Worm (Caenorhabditis elegans) whole organism, L1 larva: ENCODE results near the gene vhp-1.
A peak's percentile ranks its signal among the peaks of the same experiment; 100 is the strongest.

Experiments
- C16A3.4 ChIP-seq: fragments of 150-350 bp; optimal IDR thresholded peaks from 2 replicates; lab custom pipeline; 2014; ENCODE audit warnings: missing biosample characterization, missing genetic modification characterization
- C34B4.2 ChIP-seq: sonication (generic microtip); optimal IDR thresholded peaks from 2 replicates; lab custom pipeline; 2017; ENCODE audit warnings: mild to moderate bottlenecking, missing genetic modification characterization, missing compliant biosample characterization
- ceh-63 ChIP-seq: fragments of 200-800 bp; sonication (Bioruptor generic); optimal IDR thresholded peaks from 2 replicates; lab custom pipeline; 2018; ENCODE audit warnings: mild to moderate bottlenecking, missing genetic modification characterization, missing compliant biosample characterization
- ceh-8 ChIP-seq: fragments of 200-800 bp; sonication (Bioruptor generic); optimal IDR thresholded peaks from 2 replicates; lab custom pipeline; 2018; ENCODE audit warnings: mild to moderate bottlenecking, missing genetic modification characterization, moderate library complexity, missing compliant biosample characterization
- ceh-82 ChIP-seq, 3 experiments: fragments of 150-350 bp in 1 of 3; sonication (generic microtip) in 2 of 3; optimal IDR thresholded peaks; 2 replicates each; lab custom pipeline; 2014 to 2017; ENCODE audit warnings: missing biosample characterization in 3 of 3, missing genetic modification characterization in 3 of 3
- ceh-88 ChIP-seq: fragments of 200-800 bp; sonication (Bioruptor generic); IDR thresholded peaks from 2 replicates; pipeline ENCODE4 v1.3.6; 2022; ENCODE audit warnings: missing genetic modification characterization, missing compliant biosample characterization
- dpl-1 ChIP-seq, 3 experiments: fragments of 150-350 bp in 2 of 3; sonication (generic microtip) in 1 of 3; optimal IDR thresholded peaks; 2 replicates each; lab custom pipeline; 2014 to 2017; ENCODE audit warnings: missing biosample characterization in 3 of 3, missing genetic modification characterization in 3 of 3, missing genetic modification reagents in 3 of 3
- efl-1 ChIP-seq, 4 experiments: fragments of 150-350 bp; optimal IDR thresholded peaks in 3 of 4; peaks in 1 of 4; 1 replicate in 1 of 4; 2 replicates in 3 of 4; lab custom pipeline; 2014; ENCODE audit warnings: missing biosample characterization in 2 of 4, missing genetic modification characterization in 2 of 4, missing genetic modification reagents in 2 of 4
- egl-13 ChIP-seq: sonication (generic microtip); optimal IDR thresholded peaks from 2 replicates; lab custom pipeline; 2016; ENCODE audit warnings: missing genotype, missing genetic modification reagents, missing genetic modification characterization, missing compliant biosample characterization
- egl-27 ChIP-seq, 2 experiments: fragments of 150-350 bp in 1 of 2; sonication (generic microtip); optimal IDR thresholded peaks; 3 replicates each; lab custom pipeline; 2017 to 2018; ENCODE audit warnings: missing biosample characterization in 2 of 2, missing genetic modification characterization in 2 of 2, missing genetic modification reagents in 2 of 2
- elt-2 ChIP-seq: sonication (generic microtip); optimal IDR thresholded peaks from 2 replicates; lab custom pipeline; 2016; ENCODE audit warnings: missing genetic modification characterization, mild to moderate bottlenecking, inconsistent platforms, missing compliant biosample characterization, missing genetic modification reagents
- elt-3 ChIP-seq, 6 experiments: fragments of 150-350 bp in 1 of 6; sonication (generic microtip); optimal IDR thresholded peaks; 2 replicates each; lab custom pipeline; 2017 to 2018; ENCODE audit warnings: missing biosample characterization in 6 of 6, missing genetic modification characterization in 6 of 6, inconsistent platforms in 1 of 6
- fkh-8 ChIP-seq: sonication (generic microtip); optimal IDR thresholded peaks from 2 replicates; lab custom pipeline; 2016; ENCODE audit warnings: mild to moderate bottlenecking, missing genetic modification characterization, missing compliant biosample characterization
- fos-1 ChIP-seq: fragments of 150-350 bp; optimal IDR thresholded peaks from 2 replicates; lab custom pipeline; 2014; ENCODE audit warnings: missing biosample characterization, missing genetic modification characterization
- hlh-17 ChIP-seq: fragments of 200-800 bp; sonication (Bioruptor generic); optimal IDR thresholded peaks from 2 replicates; lab custom pipeline; 2018; ENCODE audit warnings: missing genetic modification characterization, mild to moderate bottlenecking, missing compliant biosample characterization, moderate library complexity, borderline replicate concordance
- hlh-4 ChIP-seq: sonication (generic microtip); optimal IDR thresholded peaks from 2 replicates; lab custom pipeline; 2016; ENCODE audit warnings: mild to moderate bottlenecking, missing genetic modification characterization, missing compliant biosample characterization
- isw-1 ChIP-seq: fragments of 200-800 bp; sonication (Bioruptor generic); IDR thresholded peaks from 2 replicates; pipeline ENCODE4 v1.3.6; 2022; ENCODE audit warnings: missing genetic modification characterization, missing compliant biosample characterization
- jun-1 ChIP-seq: fragments of 150-350 bp; optimal IDR thresholded peaks from 2 replicates; lab custom pipeline; 2014; ENCODE audit warnings: missing biosample characterization, missing genetic modification reagents, missing genetic modification characterization
- lin-14 ChIP-seq: fragments of 200-800 bp; sonication (Bioruptor generic); optimal IDR thresholded peaks from 2 replicates; lab custom pipeline; 2018; ENCODE audit warnings: mild to moderate bottlenecking, missing genetic modification characterization, moderate library complexity, missing compliant biosample characterization
- lin-35 ChIP-seq, 2 experiments: fragments of 150-350 bp; optimal IDR thresholded peaks; 2 replicates each; lab custom pipeline; 2014; ENCODE audit warnings: missing biosample characterization in 2 of 2, missing genetic modification characterization in 2 of 2, missing genetic modification reagents in 2 of 2
- lsy-2 ChIP-seq, 2 experiments: fragments of 150-350 bp; optimal IDR thresholded peaks; 2 replicates each; lab custom pipeline; 2014; ENCODE audit warnings: missing biosample characterization in 2 of 2, missing genetic modification characterization in 2 of 2
- mab-9 ChIP-seq: fragments of 200-800 bp; sonication (Bioruptor generic); IDR thresholded peaks from 2 replicates; pipeline ENCODE4 v1.3.6; 2022; ENCODE audit warnings: missing genetic modification reagents, missing genetic modification characterization, missing compliant biosample characterization
- mdl-1 ChIP-seq, 2 experiments: fragments of 150-350 bp; optimal IDR thresholded peaks; 2 replicates each; lab custom pipeline; 2014 to 2017; ENCODE audit warnings: missing biosample characterization in 2 of 2, missing genetic modification characterization in 2 of 2, inconsistent platforms in 1 of 2
- mep-1 ChIP-seq: fragments of 150-350 bp; optimal IDR thresholded peaks from 2 replicates; lab custom pipeline; 2014; ENCODE audit warnings: missing biosample characterization, missing genetic modification characterization
- nhr-20 ChIP-seq: sonication (generic microtip); optimal IDR thresholded peaks from 2 replicates; lab custom pipeline; 2016; ENCODE audit warnings: mild to moderate bottlenecking, missing genetic modification characterization, missing compliant biosample characterization
- nhr-237 ChIP-seq: fragments of 150-350 bp; optimal IDR thresholded peaks from 2 replicates; lab custom pipeline; 2014; ENCODE audit warnings: missing biosample characterization, missing genetic modification characterization
- nhr-47 ChIP-seq: sonication (generic microtip); optimal IDR thresholded peaks from 2 replicates; lab custom pipeline; 2016; ENCODE audit warnings: mild to moderate bottlenecking, missing genetic modification characterization, moderate library complexity, missing compliant biosample characterization
- nhr-71 ChIP-seq: sonication (generic microtip); optimal IDR thresholded peaks from 2 replicates; lab custom pipeline; 2016; ENCODE audit warnings: mild to moderate bottlenecking, missing genetic modification characterization, moderate library complexity, missing compliant biosample characterization
- nhr-77 ChIP-seq: fragments of 150-350 bp; optimal IDR thresholded peaks from 2 replicates; lab custom pipeline; 2014; ENCODE audit warnings: missing biosample characterization, missing genetic modification characterization
- pqm-1 ChIP-seq: sonication (generic microtip); optimal IDR thresholded peaks from 3 replicates; lab custom pipeline; 2017; ENCODE audit warnings: missing biosample characterization, missing genetic modification characterization
- rnt-1 ChIP-seq: sonication (generic microtip); optimal IDR thresholded peaks from 2 replicates; lab custom pipeline; 2016; ENCODE audit warnings: mild to moderate bottlenecking, missing genetic modification characterization, moderate library complexity, missing compliant biosample characterization
- skn-1 ChIP-seq: fragments of 150-350 bp; optimal IDR thresholded peaks from 2 replicates; lab custom pipeline; 2014; ENCODE audit warnings: missing biosample characterization, missing genetic modification characterization
- snu-23 ChIP-seq: sonication (generic microtip); optimal IDR thresholded peaks from 2 replicates; lab custom pipeline; 2016; ENCODE audit warnings: missing genetic modification characterization, missing compliant biosample characterization
- swsn-7 ChIP-seq: sonication (generic microtip); optimal IDR thresholded peaks from 2 replicates; lab custom pipeline; 2016; ENCODE audit warnings: missing genetic modification characterization, missing compliant biosample characterization
- unc-130 ChIP-seq: fragments of 150-350 bp; optimal IDR thresholded peaks from 2 replicates; lab custom pipeline; 2017; ENCODE audit warnings: missing biosample characterization, missing genetic modification characterization, inconsistent platforms
- xbp-1 ChIP-seq: sonication (generic microtip); optimal IDR thresholded peaks from 2 replicates; lab custom pipeline; 2016; ENCODE audit warnings: missing genetic modification characterization, missing compliant biosample characterization

Gene vhp-1

ce11 chrII:5336660-5337494, 13.8 kb downstream of the vhp-1 start (continued):
- TF ChIP-seq nhr-237 (tag; lab: Kevin White, UChicago) (peak; percentile 10), fos-1 (tag; lab: Kevin White, UChicago) (peak; percentile 99), pqm-1 (tag; lab: Kevin White, UChicago) (no peak), mdl-1 (tag; optimal IDR thresholded peaks at IDR 0.05; lab: Kevin White, UChicago) (peak in 1 of 2 experiments; percentile 65)
- TF ChIP-seq, all 84 proteins: peak for 44

- TF ChIP-seq C34B4.2 (tag; lab: Kevin White, UChicago) (no peak), ceh-63 (peak; percentile 30), mep-1 (tag; lab: Kevin White, UChicago) (peak; percentile 29), lin-14 (peak; percentile 14), lin-35 (GFP tag; optimal IDR thresholded peaks at IDR 0.05; lab: Kevin White, UChicago) (no peak), rnt-1 (tag; lab: Kevin White, UChicago) (no peak)
- TF ChIP-seq, all 84 proteins: peak for 3
Measured at ce11 chrII:5337495-5337840, 14.4 kb downstream of the vhp-1 start.

- TF ChIP-seq efl-1 (optimal IDR thresholded peaks at IDR 0.05; lab: Kevin White, UChicago): peak in 1 of 2 experiments; percentile 7
- no peak for TF ChIP-seq efl-1 (GFP tag; optimal IDR thresholded peaks at IDR 0.05 in 1 of 2; lab: Kevin White, UChicago)
- peak; percentile 32 for TF ChIP-seq nhr-47 (tag; lab: Kevin White, UChicago)
- peak; percentile 18 for TF ChIP-seq nhr-77 (tag; lab: Kevin White, UChicago)
- no peak for TF ChIP-seq hlh-4
- TF ChIP-seq lin-35 (GFP tag; optimal IDR thresholded peaks at IDR 0.05; lab: Kevin White, UChicago): peak in 1 of 2 experiments; percentile 45
- no peak for TF ChIP-seq hlh-17 (GFP tag; lab: Kevin White, UChicago)
- TF ChIP-seq nhr-71 (tag; lab: Kevin White, UChicago): peak; percentile 65
- no peak for TF ChIP-seq isw-1
- peak; percentile 19 for TF ChIP-seq rnt-1 (tag; lab: Kevin White, UChicago)
- no peak for TF ChIP-seq mab-9 (GFP tag; lab: Robert Waterston, UW)
- peak in 1 of 2 experiments; percentile 45 for TF ChIP-seq mdl-1 (tag; optimal IDR thresholded peaks at IDR 0.05; lab: Kevin White, UChicago)
- no peak for TF ChIP-seq ceh-88 (GFP tag; lab: Robert Waterston, UW)
- peak in 1 of 2 experiments; percentile 51 for TF ChIP-seq lsy-2 (tag; optimal IDR thresholded peaks at IDR 0.05; lab: Kevin White, UChicago)
- peak; percentile 40 for TF ChIP-seq snu-23 (GFP tag; lab: Kevin White, UChicago)
- peak; percentile 37 for TF ChIP-seq egl-13 (tag; lab: Kevin White, UChicago)
- peak; percentile 48 for TF ChIP-seq fkh-8 (tag; lab: Kevin White, UChicago)
- peak; percentile 72 for TF ChIP-seq lin-14
- TF ChIP-seq ceh-8: peak; percentile 3
- TF ChIP-seq egl-27 (tag; optimal IDR thresholded peaks at IDR 0.05; lab: Kevin White, UChicago): no peak
- TF ChIP-seq elt-3 (tag; optimal IDR thresholded peaks at IDR 0.05; lab: Kevin White, UChicago): no peak
- TF ChIP-seq C34B4.2 (tag; lab: Kevin White, UChicago): no peak
- TF ChIP-seq unc-130 (tag; lab: Kevin White, UChicago): peak; percentile 1
- TF ChIP-seq nhr-20: peak; percentile 51
- TF ChIP-seq ceh-82 (tag; optimal IDR thresholded peaks at IDR 0.05; lab: Kevin White, UChicago): no peak
- peak; percentile 23 for TF ChIP-seq xbp-1
- TF ChIP-seq dpl-1 (GFP tag; optimal IDR thresholded peaks at IDR 0.05; lab: Kevin White, UChicago): peak in 1 of 3 experiments; percentile 15
- peak; percentile 76 for TF ChIP-seq skn-1
- peak; percentile 52 for TF ChIP-seq jun-1 (tag; lab: Kevin White, UChicago)
- peak; percentile 55 for TF ChIP-seq mep-1 (tag; lab: Kevin White, UChicago)
- TF ChIP-seq C16A3.4 (tag; lab: Kevin White, UChicago): peak; percentile 12
- TF ChIP-seq elt-2 (tag; lab: Kevin White, UChicago): peak; percentile 82
- TF ChIP-seq swsn-7 (tag; lab: Kevin White, UChicago): peak; percentile 28
Measured at ce11 chrII:5338301-5338700, 15.2 kb downstream of the vhp-1 start.
